Worm (Caenorhabditis elegans) whole organism, L4 larva: ENCODE measurements around the gene srh-22.

ENCODE experiments used
- D1046.2 ChIP-seq: fragments of 200-800 bp; sonication (Bioruptor generic); IDR thresholded peaks from 2 replicates; pipeline ENCODE4 v1.3.6; 2022; ENCODE audit warnings: missing genetic modification characterization, missing compliant biosample characterization
- F44E2.7 ChIP-seq: fragments of 200-800 bp; sonication (Bioruptor generic); IDR thresholded peaks from 2 replicates; pipeline ENCODE4 v2.1.2; 2022; ENCODE audit warnings: missing genetic modification characterization, missing compliant biosample characterization
- F49E8.2 ChIP-seq: sonication (generic microtip); optimal IDR thresholded peaks from 2 replicates; lab custom pipeline; 2016; ENCODE audit warnings: missing compliant biosample characterization, mild to moderate bottlenecking, missing genetic modification characterization, borderline replicate concordance
- Y48G9A.11 ChIP-seq: fragments of 200-800 bp; sonication (Bioruptor generic); IDR thresholded peaks from 2 replicates; pipeline ENCODE4 v1.3.6; 2022; ENCODE audit warnings: missing genetic modification reagents, missing genetic modification characterization, missing compliant biosample characterization
- aha-1 ChIP-seq: fragments of 150-350 bp; peaks from one replicate; lab custom pipeline; 2014; ENCODE audit warnings: missing biosample characterization, missing genetic modification characterization
- arid-1 ChIP-seq: fragments of 200-800 bp; sonication (Bioruptor generic); conservative IDR thresholded peaks from 2 replicates; pipeline ENCODE4 v1.3.6; 2022; ENCODE audit warnings: missing genetic modification reagents, missing genetic modification characterization, missing compliant biosample characterization
- ceh-20 ChIP-seq: fragments of 200-800 bp; sonication (Bioruptor generic); IDR thresholded peaks from 2 replicates; pipeline ENCODE4 v1.3.6; 2022; ENCODE audit warnings: missing genetic modification reagents, missing genetic modification characterization, missing compliant biosample characterization
- ceh-28 ChIP-seq: fragments of 150-350 bp; optimal IDR thresholded peaks from 2 replicates; lab custom pipeline; 2014; ENCODE audit warnings: missing biosample characterization, missing genetic modification reagents, missing genetic modification characterization
- ceh-44 ChIP-seq: fragments of 200-800 bp; sonication (Bioruptor generic); IDR thresholded peaks from 2 replicates; pipeline ENCODE4 v1.3.6; 2022; ENCODE audit warnings: missing genetic modification reagents, missing genetic modification characterization, missing compliant biosample characterization
- dpl-1 ChIP-seq: fragments of 150-350 bp; optimal IDR thresholded peaks from 2 replicates; lab custom pipeline; 2014; ENCODE audit warnings: missing biosample characterization, missing genetic modification reagents, missing genetic modification characterization
- egl-27 ChIP-seq: sonication (generic microtip); optimal IDR thresholded peaks from 3 replicates; lab custom pipeline; 2017; ENCODE audit warnings: missing biosample characterization, missing genetic modification reagents, missing genetic modification characterization
- fkh-10 ChIP-seq: fragments of 150-350 bp; optimal IDR thresholded peaks from 2 replicates; lab custom pipeline; 2014; ENCODE audit warnings: missing biosample characterization, missing genetic modification reagents, missing genetic modification characterization
- fos-1 ChIP-seq: fragments of 150-350 bp; optimal IDR thresholded peaks from 2 replicates; lab custom pipeline; 2014; ENCODE audit warnings: missing biosample characterization, missing genetic modification characterization
- hlh-11 ChIP-seq: fragments of 200-800 bp; sonication (Bioruptor generic); optimal IDR thresholded peaks from 2 replicates; lab custom pipeline; 2018; ENCODE audit warnings: mild to moderate bottlenecking, missing genetic modification characterization, missing compliant biosample characterization
- hlh-30 ChIP-seq: sonication (generic microtip); optimal IDR thresholded peaks from 2 replicates; lab custom pipeline; 2017; ENCODE audit warnings: antibody characterized with exemption, mild to moderate bottlenecking, missing genetic modification characterization, missing compliant biosample characterization; ENCODE audit not compliant: insufficient read depth
- hmg-1.1 ChIP-seq: fragments of 200-800 bp; sonication (Bioruptor generic); IDR thresholded peaks from 2 replicates; pipeline ENCODE4 v1.3.6; 2022; ENCODE audit warnings: missing genetic modification reagents, missing genetic modification characterization, missing compliant biosample characterization
- jun-1 ChIP-seq: fragments of 150-350 bp; optimal IDR thresholded peaks from 2 replicates; lab custom pipeline; 2014; ENCODE audit warnings: missing biosample characterization, missing genetic modification reagents, missing genetic modification characterization
- lin-38 ChIP-seq: fragments of 200-800 bp; sonication (Bioruptor generic); IDR thresholded peaks from 2 replicates; pipeline ENCODE4 v1.3.6; 2022; ENCODE audit warnings: missing genetic modification reagents, missing genetic modification characterization, missing compliant biosample characterization
- mdl-1 ChIP-seq, 2 experiments: fragments of 150-350 bp in 1 of 2; sonication (generic microtip) in 1 of 2; optimal IDR thresholded peaks; 2 replicates each; lab custom pipeline; 2014 to 2017; ENCODE audit warnings: missing biosample characterization in 2 of 2, missing genetic modification characterization in 2 of 2
- mep-1 ChIP-seq: fragments of 150-350 bp; sonication (generic microtip); optimal IDR thresholded peaks from 3 replicates; lab custom pipeline; 2014; ENCODE audit warnings: missing biosample characterization, missing genetic modification characterization
- mes-2 ChIP-seq: sonication (generic microtip); optimal IDR thresholded peaks from 2 replicates; lab custom pipeline; 2016; ENCODE audit warnings: missing genotype, mild to moderate bottlenecking, missing genetic modification characterization, missing compliant biosample characterization; ENCODE audit not compliant: poor library complexity, severe bottlenecking
- nhr-25 ChIP-seq: sonication (generic microtip); optimal IDR thresholded peaks from 2 replicates; lab custom pipeline; 2017; ENCODE audit warnings: missing genetic modification characterization, mild to moderate bottlenecking, missing compliant biosample characterization, antibody characterized with exemption, moderate library complexity, borderline replicate concordance; ENCODE audit not compliant: insufficient read depth
- nhr-28 ChIP-seq: fragments of 150-350 bp; optimal IDR thresholded peaks from 2 replicates; lab custom pipeline; 2014; ENCODE audit warnings: missing biosample characterization, missing genetic modification characterization
- nhr-6 ChIP-seq: fragments of 150-350 bp; optimal IDR thresholded peaks from 2 replicates; lab custom pipeline; 2014; ENCODE audit warnings: missing biosample characterization, missing genetic modification characterization
- pha-4 ChIP-seq, 2 experiments: fragments of 150-350 bp in 1 of 2; fragments of 200-800 bp in 1 of 2; sonication (Bioruptor generic) in 1 of 2; IDR thresholded peaks in 1 of 2; optimal IDR thresholded peaks in 1 of 2; 2 replicates each; pipeline versions ENCODE4 v1.3.6 to Lab custom; 2014 to 2022; ENCODE audit warnings: missing genetic modification characterization in 2 of 2, missing genetic modification reagents in 2 of 2, missing biosample characterization in 1 of 2, missing compliant biosample characterization in 1 of 2
- set-16 ChIP-seq: fragments of 200-800 bp; sonication (Bioruptor generic); IDR thresholded peaks from 2 replicates; pipeline ENCODE4 v1.3.6; 2022; ENCODE audit warnings: missing genetic modification reagents, missing genetic modification characterization, missing compliant biosample characterization
- tra-1 ChIP-seq: fragments of 200-800 bp; sonication (Bioruptor generic); IDR thresholded peaks from 2 replicates; pipeline ENCODE4 v1.3.6; 2022; ENCODE audit warnings: missing genetic modification reagents, missing genetic modification characterization, missing compliant biosample characterization
- unc-62 ChIP-seq, 3 experiments: fragments of 150-350 bp in 1 of 3; sonication (generic microtip); optimal IDR thresholded peaks in 2 of 3; peaks in 1 of 3; 1 replicate in 1 of 3; 2 replicates in 2 of 3; lab custom pipeline; 2014 to 2017; ENCODE audit warnings: missing biosample characterization in 3 of 3, missing genetic modification characterization in 3 of 3, missing genetic modification reagents in 3 of 3, missing genotype in 1 of 3
- zfp-2 ChIP-seq: sonication (generic microtip); optimal IDR thresholded peaks from 2 replicates; lab custom pipeline; 2016; ENCODE audit warnings: mild to moderate bottlenecking, missing genetic modification characterization, missing compliant biosample characterization
- zfp-3 ChIP-seq: fragments of 200-800 bp; sonication (Bioruptor generic); conservative IDR thresholded peaks from 2 replicates; pipeline ENCODE4 v1.3.6; 2022; ENCODE audit warnings: missing genetic modification reagents, missing genetic modification characterization, missing compliant biosample characterization
- ztf-11 ChIP-seq: fragments of 150-350 bp; optimal IDR thresholded peaks from 2 replicates; lab custom pipeline; 2014; ENCODE audit warnings: missing biosample characterization, missing genetic modification characterization

srh-22 gene

DNA sequence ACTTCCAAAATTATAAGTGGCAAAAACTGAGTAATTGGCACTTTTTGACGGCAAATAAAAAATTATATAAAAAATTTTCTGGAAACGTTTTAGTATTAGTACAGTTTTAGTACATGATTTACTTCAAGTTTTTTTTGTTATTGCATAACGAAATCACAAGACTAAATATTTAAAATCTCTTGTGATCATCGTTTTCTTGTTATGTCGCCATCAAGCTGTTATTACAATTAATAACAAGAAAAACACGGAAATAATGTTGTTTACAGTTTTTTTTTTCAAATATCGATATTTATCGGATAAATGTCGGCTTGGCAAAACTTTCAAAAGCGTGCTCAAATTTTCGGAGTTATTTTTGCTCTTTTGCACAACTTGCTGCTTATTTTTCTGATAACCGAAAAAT, 26.5 kb downstream of the srh-22 start, which contains the start of gene str-209:
TSS of gene str-209 (plus strand) at position 301 of the 400 bp plus-strand sequence.
- TF ChIP-seq Y48G9A.11 (GFP tag; lab: Robert Waterston, UW) (no peak), F44E2.7 (GFP tag; lab: Robert Waterston, UW) (no peak), fos-1 (tag; lab: Kevin White, UChicago) (no peak), egl-27 (no peak), nhr-6 (tag; lab: Kevin White, UChicago) (no peak), ztf-11 (tag; lab: Kevin White, UChicago) (no peak), zfp-3 (no peak), zfp-2 (no peak), nhr-25 (no peak), pha-4 (GFP tag; IDR thresholded peaks at IDR 0.05; lab: Robert Waterston, UW) (no peak), pha-4 (tag; optimal IDR thresholded peaks at IDR 0.05; lab: Kevin White, UChicago) (no peak), mes-2 (tag; lab: Kevin White, UChicago) (no peak), fkh-10 (GFP tag; lab: Kevin White, UChicago) (no peak)
- TF ChIP-seq, all 104 proteins: peak for 0

DNA sequence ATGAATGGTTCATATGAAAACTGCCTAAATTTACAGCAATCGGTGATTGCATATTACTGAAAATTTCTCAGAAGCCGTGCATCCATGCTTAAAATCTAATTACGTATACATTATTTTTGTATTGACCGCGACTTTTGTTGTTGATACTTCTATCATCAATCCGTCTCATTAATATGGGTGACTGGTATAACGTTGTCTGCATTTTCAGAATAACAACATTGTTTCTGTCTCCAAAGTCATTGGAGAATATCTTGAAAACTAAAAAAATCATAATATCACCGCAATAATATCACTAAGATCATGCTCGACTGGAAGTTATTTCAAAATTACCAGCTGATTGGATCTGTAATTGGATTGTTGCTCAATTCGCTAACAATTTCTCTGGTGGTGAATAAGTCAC, 29.3 kb downstream of the srh-22 start, which contains the start of gene str-207:
TSS of gene str-207 (plus strand) at position 301 of the 400 bp plus-strand sequence.
- TF ChIP-seq jun-1 (tag; lab: Kevin White, UChicago) (no peak), tra-1 (GFP tag; lab: Robert Waterston, UW) (no peak), D1046.2 (GFP tag; lab: Robert Waterston, UW) (no peak), lin-38 (GFP tag; lab: Robert Waterston, UW) (no peak), F49E8.2 (tag; lab: Kevin White, UChicago) (no peak), mdl-1 (tag; optimal IDR thresholded peaks at IDR 0.05; lab: Kevin White, UChicago) (no peak), ceh-20 (no peak)

DNA sequence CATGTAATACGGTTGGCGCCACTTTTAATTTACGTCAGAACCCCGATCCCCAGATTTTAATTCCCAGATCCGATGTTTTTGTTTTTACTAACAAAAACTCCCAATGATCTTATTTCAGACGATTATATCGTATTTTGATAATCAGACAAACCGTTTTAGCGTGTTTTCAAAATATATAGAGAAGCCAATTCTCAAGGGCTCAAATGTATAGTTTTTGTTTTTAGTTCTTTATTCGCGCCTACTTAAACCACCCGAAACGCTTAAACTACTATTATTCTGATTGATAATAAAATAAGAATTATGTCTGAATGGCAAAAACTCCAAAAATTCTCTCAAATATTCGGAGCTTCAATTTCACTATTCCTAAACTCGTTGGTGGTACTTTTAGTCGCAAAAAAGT, 34.4 kb downstream of the srh-22 start, which contains the start of gene str-208:
TSS of gene str-208 (plus strand) at position 301 of the 400 bp plus-strand sequence.
- TF ChIP-seq aha-1 (tag; lab: Kevin White, UChicago) (peak; percentile 12), arid-1 (no peak)

DNA sequence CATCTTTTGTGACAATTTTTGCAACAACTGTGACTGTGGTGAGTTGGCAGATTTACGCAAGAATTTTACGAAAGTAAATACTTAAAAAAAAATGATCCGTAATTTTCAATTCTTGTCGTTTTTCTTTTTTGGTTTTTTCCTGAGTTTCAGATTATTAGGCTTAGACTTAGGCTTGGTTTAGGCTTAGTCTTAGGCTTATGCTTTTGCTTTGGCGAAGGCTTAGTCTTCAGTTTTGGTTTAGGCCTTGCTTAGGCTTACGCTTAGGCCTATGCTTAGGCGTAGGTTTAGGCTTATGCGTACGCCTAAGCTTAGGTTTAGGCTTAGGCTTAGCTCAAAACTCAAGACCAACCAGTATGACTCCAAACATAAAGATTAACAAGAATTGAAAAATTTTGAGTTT, 35.5 kb downstream of the srh-22 start:
- TF ChIP-seq dpl-1 (GFP tag; lab: Kevin White, UChicago): no peak
- peak; percentile 94 for TF ChIP-seq aha-1 (tag; lab: Kevin White, UChicago)

- TF ChIP-seq unc-62 (GFP tag; optimal IDR thresholded peaks at IDR 0.05 in 1 of 2; lab: Kevin White, UChicago) (no peak), unc-62 (tag; optimal IDR thresholded peaks at IDR 0.05; lab: Kevin White, UChicago) (no peak), set-16 (GFP tag; lab: Robert Waterston, UW) (peak; percentile 57)
Measured at ce11 chrV:4960686-4961085, 38.6 kb downstream of the srh-22 start.

- TF ChIP-seq nhr-28 (no peak), hmg-1.1 (peak; percentile 48; the same call in 1 of the 2 replicates), Y48G9A.11 (GFP tag; lab: Robert Waterston, UW) (no peak), hlh-11 (tag; lab: Kevin White, UChicago) (no peak), mep-1 (tag; lab: Kevin White, UChicago) (peak; percentile 3), ceh-28 (tag; lab: Kevin White, UChicago) (peak; percentile 14), ceh-44 (GFP tag; lab: Robert Waterston, UW) (no peak), mes-2 (tag; lab: Kevin White, UChicago) (peak; percentile 42), hlh-30 (tag; lab: Kevin White, UChicago) (peak; percentile 3)
Measured at ce11 chrV:4962968-4963367, 40.8 kb downstream of the srh-22 start, which contains the start of gene tam-1. TSS of gene tam-1 (minus strand) at chrV:4963102.
